Worm (Caenorhabditis elegans) whole organism, midembryonic: ENCODE results near the gene F02A9.1.

Source experiments
- med-1 ChIP-seq: sonication (generic microtip); optimal IDR thresholded peaks from 2 replicates; lab custom pipeline; 2017; ENCODE audit warnings: missing genetic modification characterization, mild to moderate bottlenecking, missing compliant biosample characterization, antibody characterized with exemption, missing genetic modification reagents; ENCODE audit not compliant: insufficient read depth
- ztf-23 ChIP-seq: fragments of 200-800 bp; sonication (Bioruptor generic); IDR thresholded peaks from 2 replicates; pipeline ENCODE4 v1.3.6; 2022; ENCODE audit warnings: missing genetic modification reagents, missing genetic modification characterization, missing compliant biosample characterization

ce11 chrIII:9109172-9109571 lies 31.6 kb upstream of the F02A9.1 start, which contains the start of gene cya-1:
- TF ChIP-seq ztf-23 (GFP tag; lab: Robert Waterston, UW) (no peak), med-1 (GFP tag; lab: Kevin White, UChicago) (no peak)
